Worm (Caenorhabditis elegans): ENCODE data around the gene hlh-15.

DNA sequence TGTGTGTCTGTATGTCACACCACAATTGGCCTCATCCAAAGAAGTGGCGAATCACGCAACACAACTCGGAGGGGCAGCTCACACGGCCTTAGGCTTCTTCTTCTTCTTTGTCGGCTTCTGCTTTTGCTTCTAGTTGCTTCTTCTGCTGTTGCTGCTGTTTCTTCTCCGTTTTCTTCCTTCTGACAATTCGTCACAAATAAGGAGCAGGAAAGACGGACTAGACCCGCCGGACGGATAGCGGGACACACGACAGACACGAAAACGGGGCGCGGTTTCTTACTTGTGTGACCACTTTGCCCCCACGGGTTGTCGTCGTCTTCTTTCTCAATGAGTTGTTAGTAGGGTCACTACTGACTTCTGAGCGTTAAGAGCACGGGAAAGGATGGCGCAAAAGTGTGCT is 43.0 kb upstream of the hlh-15 start:
- no peak for TF ChIP-seq hmbx-1 (tag; optimal IDR thresholded peaks at IDR 0.05)
- no peak for TF ChIP-seq scrt-1 (GFP tag; IDR thresholded peaks at IDR 0.05)
- TF ChIP-seq hmg-4 (GFP tag; optimal IDR thresholded peaks at IDR 0.05) = no peak
- no peak for TF ChIP-seq F13C5.2 (tag; optimal IDR thresholded peaks at IDR 0.05)
- no peak for TF ChIP-seq tbx-37 (GFP tag; conservative IDR thresholded peaks at IDR 0.05)
- no peak for TF ChIP-seq flt-1 (GFP tag; IDR thresholded peaks at IDR 0.05)
- TF ChIP-seq B0310.2 (tag; optimal IDR thresholded peaks at IDR 0.05) = no peak
- TF ChIP-seq ets-7 (tag; optimal IDR thresholded peaks at IDR 0.05) = no peak

All from whole organism, early embryonic.